Worm (Caenorhabditis elegans) whole organism, L2 larva: ENCODE data around the gene C16A11.7.

Experiments
- C34F6.9 ChIP-seq: fragments of 150-350 bp; optimal IDR thresholded peaks from 2 replicates; lab custom pipeline; 2014; ENCODE audit warnings: missing biosample characterization, missing genetic modification characterization
- Y55F3AM.14 ChIP-seq: fragments of 200-800 bp; sonication (Bioruptor generic); optimal IDR thresholded peaks from 2 replicates; lab custom pipeline; 2018; ENCODE audit warnings: mild to moderate bottlenecking, missing genetic modification characterization, missing compliant biosample characterization
- ZK546.5 ChIP-seq: sonication (generic microtip); optimal IDR thresholded peaks from 2 replicates; lab custom pipeline; 2017; ENCODE audit warnings: missing biosample characterization, missing genetic modification characterization
- alr-1 ChIP-seq: fragments of 150-350 bp; optimal IDR thresholded peaks from 2 replicates; lab custom pipeline; 2014; ENCODE audit warnings: missing biosample characterization, missing genetic modification characterization
- ama-1 ChIP-seq: fragments of 150-350 bp; optimal IDR thresholded peaks from 2 replicates; lab custom pipeline; 2018; ENCODE audit warnings: inconsistent platforms
- crh-2 ChIP-seq: sonication (generic microtip); optimal IDR thresholded peaks from 2 replicates; lab custom pipeline; 2017; ENCODE audit warnings: missing biosample characterization, missing genetic modification characterization
- dmd-4 ChIP-seq: sonication (generic microtip); optimal IDR thresholded peaks from 2 replicates; lab custom pipeline; 2017; ENCODE audit warnings: missing biosample characterization, missing genetic modification characterization
- egl-27 ChIP-seq: sonication (generic microtip); optimal IDR thresholded peaks from 3 replicates; lab custom pipeline; 2017; ENCODE audit warnings: missing biosample characterization, missing genetic modification reagents, missing genetic modification characterization
- elt-1 ChIP-seq: fragments of 150-350 bp; optimal IDR thresholded peaks from 2 replicates; lab custom pipeline; 2014; ENCODE audit warnings: missing biosample characterization, missing genetic modification characterization
- elt-3 ChIP-seq: sonication (generic microtip); optimal IDR thresholded peaks from 2 replicates; lab custom pipeline; 2017; ENCODE audit warnings: missing biosample characterization, missing genetic modification characterization
- fos-1 ChIP-seq: fragments of 150-350 bp; optimal IDR thresholded peaks from 2 replicates; lab custom pipeline; 2014; ENCODE audit warnings: missing biosample characterization, missing genetic modification characterization
- gmeb-1 ChIP-seq: fragments of 150-350 bp; optimal IDR thresholded peaks from 2 replicates; lab custom pipeline; 2014; ENCODE audit warnings: missing biosample characterization, missing genetic modification characterization
- lin-11 ChIP-seq: fragments of 150-350 bp; sonication (generic microtip); optimal IDR thresholded peaks from 2 replicates; lab custom pipeline; 2014; ENCODE audit warnings: missing biosample characterization, missing genetic modification characterization, inconsistent platforms, mixed read lengths
- lin-13 ChIP-seq: fragments of 150-350 bp; optimal IDR thresholded peaks from 2 replicates; lab custom pipeline; 2014; ENCODE audit warnings: missing biosample characterization, missing genetic modification reagents, missing genetic modification characterization
- lin-39 ChIP-seq: fragments of 150-350 bp; optimal IDR thresholded peaks from 2 replicates; lab custom pipeline; 2014; ENCODE audit warnings: missing biosample characterization, missing genetic modification reagents, missing genetic modification characterization
- lsy-2 ChIP-seq, 2 experiments: fragments of 150-350 bp in 1 of 2; sonication (generic microtip) in 1 of 2; optimal IDR thresholded peaks; 2 replicates each; lab custom pipeline; 2014 to 2017; ENCODE audit warnings: missing biosample characterization in 2 of 2, missing genetic modification characterization in 2 of 2
- mbf-1 ChIP-seq: sonication (generic microtip); optimal IDR thresholded peaks from 2 replicates; lab custom pipeline; 2017; ENCODE audit warnings: missing biosample characterization, missing genetic modification characterization
- nhr-11 ChIP-seq: fragments of 150-350 bp; optimal IDR thresholded peaks from 2 replicates; lab custom pipeline; 2014; ENCODE audit warnings: missing biosample characterization, missing genetic modification characterization
- nhr-129 ChIP-seq: fragments of 150-350 bp; optimal IDR thresholded peaks from 2 replicates; lab custom pipeline; 2014; ENCODE audit warnings: missing biosample characterization, missing genetic modification characterization
- nhr-21 ChIP-seq: fragments of 150-350 bp; optimal IDR thresholded peaks from 2 replicates; lab custom pipeline; 2014; ENCODE audit warnings: missing biosample characterization, missing genetic modification characterization
- nhr-23 ChIP-seq: fragments of 150-350 bp; optimal IDR thresholded peaks from 2 replicates; lab custom pipeline; 2014; ENCODE audit warnings: missing biosample characterization, missing genetic modification reagents, missing genetic modification characterization
- nhr-237 ChIP-seq: fragments of 150-350 bp; optimal IDR thresholded peaks from 2 replicates; lab custom pipeline; 2014; ENCODE audit warnings: missing biosample characterization, missing genetic modification characterization
- nhr-25 ChIP-seq: fragments of 150-350 bp; sonication (generic microtip); optimal IDR thresholded peaks from 3 replicates; lab custom pipeline; 2014; ENCODE audit warnings: missing biosample characterization, missing genetic modification characterization
- nhr-6 ChIP-seq: fragments of 150-350 bp; optimal IDR thresholded peaks from 2 replicates; lab custom pipeline; 2014; ENCODE audit warnings: missing biosample characterization, missing genetic modification characterization
- nhr-77 ChIP-seq: fragments of 150-350 bp; optimal IDR thresholded peaks from 2 replicates; lab custom pipeline; 2014; ENCODE audit warnings: missing biosample characterization, missing genetic modification characterization
- peb-1 ChIP-seq: fragments of 150-350 bp; optimal IDR thresholded peaks from 2 replicates; lab custom pipeline; 2014; ENCODE audit warnings: missing biosample characterization, missing genetic modification characterization
- sem-4 ChIP-seq: fragments of 150-350 bp; optimal IDR thresholded peaks from 2 replicates; lab custom pipeline; 2014; ENCODE audit warnings: missing biosample characterization, missing genetic modification reagents, missing genetic modification characterization
- sma-3 ChIP-seq: sonication (generic microtip); optimal IDR thresholded peaks from 2 replicates; lab custom pipeline; 2016; ENCODE audit warnings: missing genetic modification reagents, missing genetic modification characterization, missing compliant biosample characterization
- sma-9 ChIP-seq, 2 experiments: fragments of 150-350 bp in 1 of 2; sonication (generic microtip) in 1 of 2; optimal IDR thresholded peaks; 2 replicates each; lab custom pipeline; 2014 to 2016; ENCODE audit warnings: missing genetic modification characterization in 2 of 2, mild to moderate bottlenecking in 1 of 2, missing biosample characterization in 1 of 2, missing compliant biosample characterization in 1 of 2, missing genetic modification reagents in 1 of 2, moderate library complexity in 1 of 2
- unc-62 ChIP-seq: fragments of 150-350 bp; optimal IDR thresholded peaks from 2 replicates; lab custom pipeline; 2014; ENCODE audit warnings: missing biosample characterization, missing genetic modification reagents, missing genetic modification characterization
- zag-1 ChIP-seq: fragments of 150-350 bp; optimal IDR thresholded peaks from 2 replicates; lab custom pipeline; 2014; ENCODE audit warnings: missing biosample characterization, missing genetic modification characterization
- ztf-1 ChIP-seq: fragments of 200-800 bp; sonication (Bioruptor generic); conservative IDR thresholded peaks from 2 replicates; pipeline ENCODE4 v1.3.6; 2022; ENCODE audit warnings: missing genetic modification characterization, missing compliant biosample characterization
- ztf-11 ChIP-seq: sonication (generic microtip); optimal IDR thresholded peaks from 2 replicates; lab custom pipeline; 2017; ENCODE audit warnings: missing biosample characterization, missing genetic modification characterization
- ztf-4 ChIP-seq: fragments of 150-350 bp; optimal IDR thresholded peaks from 2 replicates; lab custom pipeline; 2014; ENCODE audit warnings: missing biosample characterization, missing genetic modification characterization

Gene C16A11.7

ce11 chrII:4288572-4288971, 31.8 kb upstream of the C16A11.7 start:
- TF ChIP-seq gmeb-1 (tag; lab: Kevin White, UChicago) (no peak), ZK546.5 (tag; lab: Kevin White, UChicago) (no peak), nhr-23 (tag; lab: Kevin White, UChicago) (no peak), lin-11 (no peak), C34F6.9 (tag; lab: Kevin White, UChicago) (peak; percentile 15), lin-39 (tag; lab: Kevin White, UChicago) (no peak), ztf-4 (tag; lab: Kevin White, UChicago) (no peak), fos-1 (tag; lab: Kevin White, UChicago) (peak; percentile 43), elt-1 (tag; lab: Kevin White, UChicago) (no peak), unc-62 (GFP tag; lab: Kevin White, UChicago) (no peak), Y55F3AM.14 (GFP tag; lab: Kevin White, UChicago) (no peak), ama-1 (no peak), nhr-25 (tag; lab: Kevin White, UChicago) (no peak)
- TF ChIP-seq, all 48 proteins: peak for 2

ce11 chrII:4288111-4288510, 31.4 kb upstream of the C16A11.7 start, which contains the start of gene C01F1.6:
TSS of gene C01F1.6 (minus strand) at chrII:4288211.
- TF ChIP-seq nhr-237 (tag; lab: Kevin White, UChicago) (no peak), mbf-1 (tag; lab: Kevin White, UChicago) (no peak), peb-1 (tag; lab: Kevin White, UChicago) (no peak), elt-3 (tag; lab: Kevin White, UChicago) (no peak), fos-1 (tag; lab: Kevin White, UChicago) (no peak), nhr-21 (tag; lab: Kevin White, UChicago) (no peak), egl-27 (no peak), nhr-25 (tag; lab: Kevin White, UChicago) (no peak), sem-4 (tag; lab: Kevin White, UChicago) (no peak), crh-2 (no peak), lsy-2 (tag; optimal IDR thresholded peaks at IDR 0.05; lab: Kevin White, UChicago) (no peak), lin-13 (no peak)

- TF ChIP-seq mbf-1 (tag; lab: Kevin White, UChicago) (no peak), zag-1 (tag; lab: Kevin White, UChicago) (no peak), dmd-4 (tag; lab: Kevin White, UChicago) (no peak), nhr-6 (tag; lab: Kevin White, UChicago) (no peak), nhr-129 (tag; lab: Kevin White, UChicago) (no peak), lin-39 (tag; lab: Kevin White, UChicago) (no peak)
- TF ChIP-seq, all 48 proteins: peak for 0
Measured at ce11 chrII:4286921-4287320, 30.2 kb upstream of the C16A11.7 start.

- TF ChIP-seq nhr-237 (tag; lab: Kevin White, UChicago): no peak
- no peak for TF ChIP-seq sem-4 (tag; lab: Kevin White, UChicago)
- TF ChIP-seq sma-3 (GFP tag; lab: Kevin White, UChicago): no peak
- TF ChIP-seq nhr-11: no peak
- TF ChIP-seq nhr-6 (tag; lab: Kevin White, UChicago): no peak
Measured at ce11 chrII:4284305-4285193, 27.8 kb upstream of the C16A11.7 start.

- TF ChIP-seq zag-1 (tag; lab: Kevin White, UChicago) (no peak), nhr-25 (tag; lab: Kevin White, UChicago) (no peak), nhr-11 (no peak), nhr-77 (tag; lab: Kevin White, UChicago) (no peak), ztf-11 (tag; lab: Kevin White, UChicago) (no peak), nhr-129 (tag; lab: Kevin White, UChicago) (no peak), elt-1 (tag; lab: Kevin White, UChicago) (no peak), sma-9 (GFP tag; optimal IDR thresholded peaks at IDR 0.05; lab: Kevin White, UChicago) (no peak), sma-9 (tag; optimal IDR thresholded peaks at IDR 0.05; lab: Kevin White, UChicago) (no peak), ztf-1 (GFP tag; lab: Robert Waterston, UW) (no peak), alr-1 (tag; lab: Kevin White, UChicago) (no peak)
Measured at ce11 chrII:4281743-4282142, 25.0 kb upstream of the C16A11.7 start, which contains the start of gene C01F1.5. TSS of gene C01F1.5 (minus strand) at chrII:4281845.
